Worm (Caenorhabditis elegans): Measurements from ENCODE around the gene ssp-33.

ssp-33 gene

DNA sequence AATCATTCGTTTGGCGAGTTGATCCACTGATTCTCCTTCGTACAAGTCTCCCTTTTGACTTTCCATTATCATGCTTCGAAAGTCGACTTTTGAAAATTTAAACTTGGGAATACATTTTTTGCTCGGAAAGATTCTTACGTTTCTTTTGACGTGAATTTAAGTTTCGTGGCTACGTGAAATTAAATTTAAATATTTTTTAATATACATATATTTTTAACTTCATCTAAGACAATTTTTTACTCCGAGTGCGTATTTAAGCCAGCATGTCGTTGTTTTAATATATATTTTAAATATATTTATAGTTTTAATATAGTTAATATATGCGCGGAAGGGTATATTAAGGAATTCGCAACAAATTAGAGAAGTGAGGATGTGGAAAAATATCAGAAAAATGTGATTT lies 4.4 kb downstream of the ssp-33 start, which contains the start of gene R08A2.2:
R08A2.2 (minus strand) TSS at position 101 of the 400 bp plus-strand sequence.
- TF ChIP-seq hmbx-1 (tag; optimal IDR thresholded peaks at IDR 0.05) (no peak), ets-7 (tag; optimal IDR thresholded peaks at IDR 0.05) (no peak), ama-1 (optimal IDR thresholded peaks at IDR 0.05) (no peak), ceh-13 (GFP tag; optimal IDR thresholded peaks at IDR 0.05) (no peak), ceh-36 (tag; optimal IDR thresholded peaks at IDR 0.05) (no peak), sea-1 (GFP tag; conservative IDR thresholded peaks at IDR 0.05) (no peak), B0310.2 (tag; optimal IDR thresholded peaks at IDR 0.05) (no peak), tra-4 (tag; optimal IDR thresholded peaks at IDR 0.05) (no peak), flt-1 (GFP tag; IDR thresholded peaks at IDR 0.05) (no peak), F13C5.2 (tag; optimal IDR thresholded peaks at IDR 0.05) (no peak), pes-1 (GFP tag; IDR thresholded peaks at IDR 0.05) (no peak)

DNA sequence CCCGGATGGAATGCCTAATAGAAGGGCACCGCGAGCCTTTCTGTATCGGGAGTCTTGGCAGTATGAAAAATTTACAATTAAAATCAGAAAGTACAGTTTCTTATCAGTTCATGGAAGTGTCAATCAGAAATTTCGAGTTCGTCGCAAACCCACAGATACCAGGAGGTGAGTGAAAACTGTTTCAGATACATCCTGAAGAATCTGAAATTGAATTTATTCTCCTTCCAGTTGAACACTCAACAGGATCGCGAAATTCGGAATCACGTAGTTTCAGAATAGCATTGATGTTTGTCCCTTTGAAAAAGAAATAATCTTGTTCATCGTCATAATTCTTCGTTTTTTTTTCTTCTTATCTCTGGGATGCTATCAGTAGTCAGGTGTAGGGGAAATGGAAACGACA lies 4.9 kb downstream of the ssp-33 start, which contains the start of gene fbxa-147:
fbxa-147 (plus strand) TSS at position 386 of the 400 bp plus-strand sequence.
- no peak for TF ChIP-seq tbx-11 (GFP tag; IDR thresholded peaks at IDR 0.05)

DNA sequence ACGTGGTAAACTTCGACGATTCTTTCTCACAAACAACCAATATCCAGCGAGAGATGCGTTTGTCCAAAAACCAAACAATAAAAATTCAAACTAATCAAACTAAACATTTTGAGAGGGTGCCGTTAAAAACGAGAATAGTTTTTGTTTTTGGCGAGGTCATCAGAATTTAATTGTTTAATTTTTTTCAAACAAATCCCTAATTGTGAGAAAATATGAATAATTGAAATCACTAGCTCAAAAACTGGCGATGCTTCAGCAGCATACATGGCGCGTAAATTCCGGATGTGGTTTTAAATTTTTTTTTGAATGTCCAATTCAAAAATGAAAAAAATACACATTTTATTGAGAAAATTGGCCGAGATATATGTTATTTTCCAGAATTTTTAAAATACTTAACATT lies 8.3 kb downstream of the ssp-33 start, which contains the start of gene R08A2.1:
R08A2.1 (minus strand) TSS at position 101 of the 400 bp plus-strand sequence.
- no peak for TF ChIP-seq sea-1 (GFP tag; conservative IDR thresholded peaks at IDR 0.05)
- TF ChIP-seq ama-1 (optimal IDR thresholded peaks at IDR 0.05) = no peak
- no peak for TF ChIP-seq tra-4 (tag; optimal IDR thresholded peaks at IDR 0.05)
- no peak for TF ChIP-seq hmg-4 (GFP tag; optimal IDR thresholded peaks at IDR 0.05)
- TF ChIP-seq hmbx-1 (tag; optimal IDR thresholded peaks at IDR 0.05) = no peak
- no peak for TF ChIP-seq hnd-1 (tag; optimal IDR thresholded peaks at IDR 0.05)
- TF ChIP-seq tbx-37 (GFP tag; conservative IDR thresholded peaks at IDR 0.05) = no peak
- no peak for TF ChIP-seq F13C5.2 (tag; optimal IDR thresholded peaks at IDR 0.05)
- TF ChIP-seq flt-1 (GFP tag; IDR thresholded peaks at IDR 0.05) = no peak
- no peak for TF ChIP-seq B0310.2 (tag; optimal IDR thresholded peaks at IDR 0.05)
- no peak for TF ChIP-seq ceh-13 (GFP tag; optimal IDR thresholded peaks at IDR 0.05)
- TF ChIP-seq ets-7 (tag; optimal IDR thresholded peaks at IDR 0.05) = no peak
- TF ChIP-seq ceh-36 (tag; optimal IDR thresholded peaks at IDR 0.05) = no peak
- TF ChIP-seq tbx-11 (GFP tag; IDR thresholded peaks at IDR 0.05) = no peak
- TF ChIP-seq pes-1 (GFP tag; IDR thresholded peaks at IDR 0.05) = no peak
- TF ChIP-seq scrt-1 (GFP tag; IDR thresholded peaks at IDR 0.05) = no peak
- no peak for TF ChIP-seq aly-1 (tag; optimal IDR thresholded peaks at IDR 0.05)

DNA sequence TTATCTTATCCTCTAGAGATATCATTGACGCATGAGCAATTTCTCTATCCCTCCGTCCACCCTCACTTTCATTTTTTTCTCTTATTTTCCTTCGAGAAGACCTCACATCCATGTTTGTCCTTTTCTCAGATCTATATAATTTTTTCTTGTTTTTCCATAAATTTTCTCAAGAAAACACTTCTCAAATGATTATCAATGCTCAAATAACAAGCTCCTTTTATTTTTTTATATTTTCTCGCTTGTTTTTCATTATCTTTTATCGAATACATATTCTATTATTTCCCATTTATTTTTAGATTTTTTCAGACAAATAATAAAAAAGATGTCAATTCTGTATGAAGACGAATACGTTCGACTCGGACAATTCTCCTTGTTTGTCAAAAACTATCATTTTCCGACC lies 11.8 kb downstream of the ssp-33 start, which contains the start of gene R08A2.7:
R08A2.7 (plus strand) TSS at position 301 of the 400 bp plus-strand sequence.
- TF ChIP-seq hmg-4 (GFP tag; optimal IDR thresholded peaks at IDR 0.05) (no peak), scrt-1 (GFP tag; IDR thresholded peaks at IDR 0.05) (no peak), ceh-36 (tag; optimal IDR thresholded peaks at IDR 0.05) (no peak), pes-1 (GFP tag; IDR thresholded peaks at IDR 0.05) (no peak), ceh-13 (GFP tag; optimal IDR thresholded peaks at IDR 0.05) (no peak), tra-4 (tag; optimal IDR thresholded peaks at IDR 0.05) (no peak), flt-1 (GFP tag; IDR thresholded peaks at IDR 0.05) (no peak)

DNA sequence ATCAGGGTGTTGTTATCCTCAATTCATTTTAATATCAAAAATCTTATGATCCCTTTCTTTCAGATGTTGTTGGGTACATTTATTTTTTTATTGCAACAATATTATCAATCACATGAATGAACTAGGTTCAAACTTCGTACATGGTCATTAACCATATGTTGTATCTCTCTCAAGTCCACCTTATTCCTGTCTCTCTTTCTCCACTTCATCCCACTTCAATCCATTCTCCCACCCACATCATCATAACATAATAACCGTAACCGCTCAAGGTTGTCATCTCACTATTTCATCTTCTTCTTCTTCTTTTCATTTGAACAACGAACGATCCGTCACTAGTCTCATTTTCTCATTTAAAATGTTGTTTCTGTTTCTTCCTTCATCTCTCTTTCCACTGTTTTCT lies 14.2 kb downstream of the ssp-33 start:
- TF ChIP-seq tra-4 (tag; optimal IDR thresholded peaks at IDR 0.05) (no peak), hmg-4 (GFP tag; optimal IDR thresholded peaks at IDR 0.05) (no peak), pes-1 (GFP tag; IDR thresholded peaks at IDR 0.05) (no peak), ets-7 (tag; optimal IDR thresholded peaks at IDR 0.05) (no peak), ceh-36 (tag; optimal IDR thresholded peaks at IDR 0.05) (no peak)

DNA sequence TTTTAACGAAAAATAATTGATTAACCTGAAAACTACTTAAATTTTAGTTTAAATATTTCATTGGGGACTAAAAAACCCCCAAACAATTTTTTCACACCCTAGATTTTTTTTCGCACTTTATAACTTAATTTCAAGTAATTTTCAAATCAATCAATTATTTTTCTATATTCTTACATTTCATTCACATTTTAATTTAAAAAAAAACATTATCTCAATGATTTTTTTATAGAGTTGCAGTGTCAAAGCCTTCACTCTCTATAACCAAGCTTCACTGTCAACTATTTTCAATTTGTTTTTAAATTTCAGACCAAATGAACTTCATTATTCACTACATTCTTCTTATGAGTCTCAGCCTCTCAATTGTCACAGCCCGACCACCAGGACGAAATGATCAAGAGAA lies 15.4 kb downstream of the ssp-33 start, which contains the start of gene Y50E8A.1:
Y50E8A.1 (plus strand) TSS at position 301 of the 400 bp plus-strand sequence.
- TF ChIP-seq hmg-4 (GFP tag; optimal IDR thresholded peaks at IDR 0.05) (no peak), ceh-13 (GFP tag; optimal IDR thresholded peaks at IDR 0.05) (no peak), aly-1 (tag; optimal IDR thresholded peaks at IDR 0.05) (no peak), hmbx-1 (tag; optimal IDR thresholded peaks at IDR 0.05) (no peak), scrt-1 (GFP tag; IDR thresholded peaks at IDR 0.05) (no peak), F13C5.2 (tag; optimal IDR thresholded peaks at IDR 0.05) (no peak), ama-1 (optimal IDR thresholded peaks at IDR 0.05) (no peak), pes-1 (GFP tag; IDR thresholded peaks at IDR 0.05) (no peak), tra-4 (tag; optimal IDR thresholded peaks at IDR 0.05) (no peak), tbx-11 (GFP tag; IDR thresholded peaks at IDR 0.05) (no peak), flt-1 (GFP tag; IDR thresholded peaks at IDR 0.05) (no peak)

DNA sequence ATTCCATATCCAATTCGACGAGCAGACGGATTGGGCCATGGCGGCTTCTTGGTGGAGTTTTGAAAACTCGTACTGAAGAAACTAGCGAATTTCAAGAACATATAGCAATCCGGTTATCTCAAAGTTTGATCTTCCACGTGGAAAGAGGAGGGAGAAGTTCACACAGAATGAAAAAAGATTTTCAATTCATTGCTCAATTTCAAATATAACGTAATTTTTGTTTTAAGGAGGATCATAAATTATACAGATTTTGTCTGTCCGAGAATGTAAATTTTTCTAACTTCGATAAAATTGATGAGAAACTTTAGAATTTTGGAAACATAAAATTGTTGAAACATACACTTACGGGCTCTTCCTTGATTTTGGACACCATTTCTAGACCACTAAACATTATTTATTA lies 17.6 kb downstream of the ssp-33 start, which contains the start of gene Y50E8A.2:
Y50E8A.2 (minus strand) TSS at position 101 of the 400 bp plus-strand sequence.
- TF ChIP-seq tbx-37 (GFP tag; conservative IDR thresholded peaks at IDR 0.05) (no peak), ceh-36 (tag; optimal IDR thresholded peaks at IDR 0.05) (no peak), B0310.2 (tag; optimal IDR thresholded peaks at IDR 0.05) (no peak), F13C5.2 (tag; optimal IDR thresholded peaks at IDR 0.05) (no peak), ceh-13 (GFP tag; optimal IDR thresholded peaks at IDR 0.05) (no peak), pes-1 (GFP tag; IDR thresholded peaks at IDR 0.05) (no peak), hnd-1 (tag; optimal IDR thresholded peaks at IDR 0.05) (no peak), ets-7 (tag; optimal IDR thresholded peaks at IDR 0.05) (no peak), tra-4 (tag; optimal IDR thresholded peaks at IDR 0.05) (no peak), tbx-11 (GFP tag; IDR thresholded peaks at IDR 0.05) (no peak), ama-1 (optimal IDR thresholded peaks at IDR 0.05) (no peak), hmg-4 (GFP tag; optimal IDR thresholded peaks at IDR 0.05) (no peak), sea-1 (GFP tag; conservative IDR thresholded peaks at IDR 0.05) (no peak), hmbx-1 (tag; optimal IDR thresholded peaks at IDR 0.05) (no peak), aly-1 (tag; optimal IDR thresholded peaks at IDR 0.05) (no peak), scrt-1 (GFP tag; IDR thresholded peaks at IDR 0.05) (no peak), flt-1 (GFP tag; IDR thresholded peaks at IDR 0.05) (no peak)

DNA sequence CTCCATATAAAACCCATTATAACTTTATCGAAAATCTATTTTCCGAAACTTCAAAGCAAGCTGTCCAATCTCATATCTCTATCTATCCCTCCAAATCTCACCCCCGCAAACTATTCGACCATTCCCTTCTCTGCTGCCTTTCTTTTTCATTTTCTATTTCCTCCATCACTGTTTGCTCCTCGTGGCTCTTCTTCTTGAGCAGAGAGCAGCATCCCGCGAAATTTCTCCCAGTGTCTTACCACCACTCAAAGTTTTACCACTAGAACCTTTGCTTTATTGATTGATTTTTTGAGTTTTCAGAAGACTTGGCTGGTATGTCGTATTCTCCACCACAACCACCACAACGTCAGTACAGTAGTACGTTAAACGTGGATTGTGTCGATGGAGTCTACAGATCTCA lies 18.2 kb downstream of the ssp-33 start, which contains the start of gene oig-3:
oig-3 (plus strand) TSS at position 301 of the 400 bp plus-strand sequence.
- TF ChIP-seq F13C5.2 (tag; optimal IDR thresholded peaks at IDR 0.05) = no peak
- no peak for TF ChIP-seq scrt-1 (GFP tag; IDR thresholded peaks at IDR 0.05)
- TF ChIP-seq flt-1 (GFP tag; IDR thresholded peaks at IDR 0.05) = no peak
- TF ChIP-seq hnd-1 (tag; optimal IDR thresholded peaks at IDR 0.05) = no peak
- TF ChIP-seq B0310.2 (tag; optimal IDR thresholded peaks at IDR 0.05) = no peak
- no peak for TF ChIP-seq aly-1 (tag; optimal IDR thresholded peaks at IDR 0.05)
- no peak for TF ChIP-seq ets-7 (tag; optimal IDR thresholded peaks at IDR 0.05)
- TF ChIP-seq tbx-11 (GFP tag; IDR thresholded peaks at IDR 0.05) = no peak
- TF ChIP-seq pes-1 (GFP tag; IDR thresholded peaks at IDR 0.05) = no peak
- no peak for TF ChIP-seq hmg-4 (GFP tag; optimal IDR thresholded peaks at IDR 0.05)
- no peak for TF ChIP-seq sea-1 (GFP tag; conservative IDR thresholded peaks at IDR 0.05)
- TF ChIP-seq ama-1 (optimal IDR thresholded peaks at IDR 0.05) = no peak
- TF ChIP-seq ceh-36 (tag; optimal IDR thresholded peaks at IDR 0.05) = no peak
- TF ChIP-seq ceh-13 (GFP tag; optimal IDR thresholded peaks at IDR 0.05) = no peak
- no peak for TF ChIP-seq tra-4 (tag; optimal IDR thresholded peaks at IDR 0.05)
- no peak for TF ChIP-seq tbx-37 (GFP tag; conservative IDR thresholded peaks at IDR 0.05)
- TF ChIP-seq hmbx-1 (tag; optimal IDR thresholded peaks at IDR 0.05) = no peak

Measured in whole organism, early embryonic.